Fruit fly (Drosophila melanogaster) whole organism, prepupa: Measurements from ENCODE around the gene Corp.

Experiments used
- CG4318 ChIP-seq: fragments of 200-800 bp; sonication (Bioruptor generic); optimal IDR thresholded peaks from 3 replicates; lab custom pipeline; 2017; ENCODE audit warnings: missing biosample characterization, mild to moderate bottlenecking, missing genetic modification characterization
- CG6854 ChIP-seq: fragments of 200-800 bp; sonication (Bioruptor generic); optimal IDR thresholded peaks from 2 replicates; lab custom pipeline; 2017; ENCODE audit warnings: missing biosample characterization, mild to moderate bottlenecking, missing genetic modification characterization
- Ets21C ChIP-seq: fragments of 200-800 bp; sonication (Bioruptor generic); optimal IDR thresholded peaks from 3 replicates; lab custom pipeline; 2016; ENCODE audit warnings: missing biosample characterization, missing genetic modification characterization
- Gug ChIP-seq: fragments of 200-800 bp; sonication (Bioruptor generic); IDR thresholded peaks from 2 replicates; pipeline ENCODE4 v1.3.6; 2022; ENCODE audit warnings: missing biosample characterization, missing genetic modification characterization
- esn ChIP-seq: fragments of 200-800 bp; sonication (Bioruptor generic); optimal IDR thresholded peaks from 2 replicates; lab custom pipeline; 2016; ENCODE audit warnings: missing biosample characterization, mild to moderate bottlenecking, missing genetic modification characterization, moderate library complexity
- pdm3 ChIP-seq: fragments of 200-800 bp; sonication (Bioruptor generic); optimal IDR thresholded peaks from 3 replicates; lab custom pipeline; 2016; ENCODE audit warnings: missing biosample characterization, missing genetic modification characterization

dm6 chrX:8243966-8244895 is 27.0 kb downstream of the Corp start, which contains the start of gene sni:
- TF ChIP-seq Gug (GFP tag; lab: Robert Waterston, UW) (peak; percentile 57), CG4318 (no peak), Ets21C (GFP tag; lab: Kevin White, UChicago) (peak; percentile 35), pdm3 (GFP tag; lab: Kevin White, UChicago) (peak; percentile 54), esn (GFP tag; lab: Kevin White, UChicago) (peak; percentile 72), CG6854 (GFP tag; lab: Kevin White, UChicago) (no peak)
